Worm (Caenorhabditis elegans) whole organism, early embryonic: Measurements from ENCODE around the gene F19C6.5.

Experiments used
- ama-1 ChIP-seq: fragments of 150-350 bp; optimal IDR thresholded peaks from 2 replicates; lab custom pipeline; 2014
- ceh-13 ChIP-seq: fragments of 200-800 bp; sonication (Bioruptor generic); optimal IDR thresholded peaks from 2 replicates; lab custom pipeline; 2018; ENCODE audit warnings: mild to moderate bottlenecking, missing genetic modification characterization, missing compliant biosample characterization
- flt-1 ChIP-seq: fragments of 200-800 bp; sonication (Bioruptor generic); IDR thresholded peaks from 2 replicates; pipeline ENCODE4 v1.3.6; 2022; ENCODE audit warnings: missing genetic modification characterization, missing compliant biosample characterization
- hmg-4 ChIP-seq: fragments of 200-800 bp; sonication (Bioruptor generic); optimal IDR thresholded peaks from 2 replicates; lab custom pipeline; 2018; ENCODE audit warnings: mild to moderate bottlenecking, missing genetic modification characterization, missing compliant biosample characterization
- tbx-37 ChIP-seq: fragments of 200-800 bp; sonication (Bioruptor generic); conservative IDR thresholded peaks from 2 replicates; pipeline ENCODE4 v1.3.6; 2022; ENCODE audit warnings: missing genetic modification reagents, missing genetic modification characterization, missing compliant biosample characterization
- tra-4 ChIP-seq: sonication (generic microtip); optimal IDR thresholded peaks from 2 replicates; lab custom pipeline; 2017; ENCODE audit warnings: missing genetic modification characterization, missing compliant biosample characterization

- no peak for TF ChIP-seq flt-1
- TF ChIP-seq hmg-4 (GFP tag; lab: Kevin White, UChicago): no peak
- no peak for TF ChIP-seq ama-1 (lab: Kevin White, UChicago)
- TF ChIP-seq tbx-37 (GFP tag; lab: Robert Waterston, UW): no peak
- TF ChIP-seq tra-4: no peak
- TF ChIP-seq ceh-13 (GFP tag; lab: Kevin White, UChicago): no peak
Measured at ce11 chrX:9993100-9993499, 8.4 kb upstream of the F19C6.5 start.
